7 worm cellular contexts compared by ENCODE assay signal in the genomic region with DNA sequence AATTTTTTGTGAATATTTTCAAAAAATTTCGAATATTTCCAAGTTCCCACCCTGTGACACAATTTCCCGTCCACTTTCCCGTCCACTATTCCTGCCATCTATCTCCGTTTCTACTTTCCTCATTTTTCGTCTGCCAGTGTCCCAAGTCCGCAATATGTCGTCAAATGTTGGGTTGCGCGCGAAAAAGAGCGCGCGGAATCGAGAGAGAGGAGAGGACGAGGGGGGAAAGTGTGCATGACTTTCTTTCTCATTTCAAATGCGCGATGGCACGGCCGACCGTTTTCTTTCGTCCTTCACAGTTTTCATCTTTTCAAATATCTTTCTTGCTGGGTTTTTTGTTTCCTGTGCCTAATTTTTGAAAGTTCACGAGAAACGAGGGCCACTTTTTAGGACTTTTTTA.
A peak's percentile ranks its signal among the peaks of the same experiment; 100 is the strongest.
TF ChIP-seq lines count a peak whose summit lies in the region.

No protein-coding gene starts in this region.

TF ChIP-seq in whole organism, L1 larva, 84 proteins besides CTCF, POLR2A, EP300 and RAD21 (continues in another document):
- TF ChIP-seq aly-2 (tag; optimal IDR thresholded peaks at IDR 0.05; lab: Kevin White, UChicago) (no peak), irx-1 (tag; optimal IDR thresholded peaks at IDR 0.05; lab: Kevin White, UChicago) (peak; percentile 45), nhr-19 (GFP tag; conservative IDR thresholded peaks at IDR 0.05; lab: Robert Waterston, UW) (peak; percentile 67), pax-3 (tag; optimal IDR thresholded peaks at IDR 0.05; lab: Kevin White, UChicago) (no peak), ama-1 (optimal IDR thresholded peaks at IDR 0.05; lab: Kevin White, UChicago) (no peak), nhr-71 (tag; optimal IDR thresholded peaks at IDR 0.05; lab: Kevin White, UChicago) (peak; percentile 78), tlp-1 (tag; optimal IDR thresholded peaks at IDR 0.05; lab: Kevin White, UChicago) (no peak), unc-30 (tag; optimal IDR thresholded peaks at IDR 0.05; lab: Kevin White, UChicago) (no peak), nhr-90 (tag; optimal IDR thresholded peaks at IDR 0.05; lab: Kevin White, UChicago; ENCODE audit: poor library complexity) (peak; percentile 68), ceh-90 (tag; optimal IDR thresholded peaks at IDR 0.05; lab: Kevin White, UChicago) (no peak), hlh-17 (GFP tag; optimal IDR thresholded peaks at IDR 0.05; lab: Kevin White, UChicago; ENCODE audit: borderline replicate concordance) (no peak), fkh-8 (tag; optimal IDR thresholded peaks at IDR 0.05; lab: Kevin White, UChicago) (no peak)

TF ChIP-seq in whole organism, L2 larva, 48 proteins besides CTCF, POLR2A, EP300 and RAD21 (continues in another document):
- TF ChIP-seq peb-1 (tag; optimal IDR thresholded peaks at IDR 0.05; lab: Kevin White, UChicago) (no peak), ztf-11 (tag; optimal IDR thresholded peaks at IDR 0.05; lab: Kevin White, UChicago) (no peak), C34F6.9 (tag; optimal IDR thresholded peaks at IDR 0.05; lab: Kevin White, UChicago) (peak; percentile 70), Y55F3AM.14 (GFP tag; optimal IDR thresholded peaks at IDR 0.05; lab: Kevin White, UChicago) (no peak), nhr-23 (tag; optimal IDR thresholded peaks at IDR 0.05; lab: Kevin White, UChicago) (no peak), elt-3 (tag; optimal IDR thresholded peaks at IDR 0.05; lab: Kevin White, UChicago) (no peak), nhr-129 (tag; optimal IDR thresholded peaks at IDR 0.05; lab: Kevin White, UChicago) (peak; percentile 66), blmp-1 (tag; optimal IDR thresholded peaks at IDR 0.05; lab: Kevin White, UChicago; ENCODE audit: insufficient read depth) (peak; percentile 67), sma-3 (GFP tag; optimal IDR thresholded peaks at IDR 0.05; lab: Kevin White, UChicago) (peak; percentile 35), sma-9 (GFP tag; optimal IDR thresholded peaks at IDR 0.05; lab: Kevin White, UChicago) (peak; percentile 75), sma-9 (tag; optimal IDR thresholded peaks at IDR 0.05; lab: Kevin White, UChicago) (no peak), nhr-10 (tag; optimal IDR thresholded peaks at IDR 0.05; lab: Kevin White, UChicago) (no peak), ZK546.5 (tag; optimal IDR thresholded peaks at IDR 0.05; lab: Kevin White, UChicago) (no peak)

TF ChIP-seq in whole organism, L3 larva, 47 proteins besides CTCF, POLR2A, EP300 and RAD21 (continues in another document):
- TF ChIP-seq egl-5 (tag; optimal IDR thresholded peaks at IDR 0.05; lab: Kevin White, UChicago) = no peak
- no peak for TF ChIP-seq fkh-10 (GFP tag; optimal IDR thresholded peaks at IDR 0.05; lab: Kevin White, UChicago)
- peak; percentile 74 for TF ChIP-seq snpc-4 (tag; optimal IDR thresholded peaks at IDR 0.05; lab: Kevin White, UChicago)
- TF ChIP-seq sea-2 (GFP tag; optimal IDR thresholded peaks at IDR 0.05; lab: Kevin White, UChicago) = peak; percentile 62
- peak; percentile 78 for TF ChIP-seq pha-4 (tag; optimal IDR thresholded peaks at IDR 0.05; lab: Kevin White, UChicago)
- peak; percentile 68 for TF ChIP-seq nhr-25 (tag; optimal IDR thresholded peaks at IDR 0.05; lab: Kevin White, UChicago)
- peak; percentile 24 for TF ChIP-seq elt-2 (tag; optimal IDR thresholded peaks at IDR 0.05; lab: Kevin White, UChicago)
- peak; percentile 27 for TF ChIP-seq skn-1 (tag; optimal IDR thresholded peaks at IDR 0.05; lab: Kevin White, UChicago)
- no peak for TF ChIP-seq fkh-2 (tag; optimal IDR thresholded peaks at IDR 0.05; lab: Kevin White, UChicago)
- no peak for TF ChIP-seq mml-1 (tag; optimal IDR thresholded peaks at IDR 0.05; lab: Kevin White, UChicago)
- peak; percentile 46 for TF ChIP-seq hmg-11 (tag; optimal IDR thresholded peaks at IDR 0.05; lab: Kevin White, UChicago)
- TF ChIP-seq nfya-1 (tag; optimal IDR thresholded peaks at IDR 0.05; lab: Kevin White, UChicago; ENCODE audit: insufficient read depth) = no peak
- no peak for TF ChIP-seq zag-1 (tag; optimal IDR thresholded peaks at IDR 0.05; lab: Kevin White, UChicago)

TF ChIP-seq in whole organism, L4 larva, 104 proteins besides CTCF, POLR2A, EP300 and RAD21 (continues in another document):
- TF ChIP-seq unc-130 (GFP tag; optimal IDR thresholded peaks at IDR 0.05; lab: Kevin White, UChicago) (no peak), vab-7 (GFP tag; IDR thresholded peaks at IDR 0.05; lab: Robert Waterston, UW) (no peak), daf-16 (GFP tag; optimal IDR thresholded peaks at IDR 0.05; lab: Kevin White, UChicago) (no peak), daf-16 (tag; optimal IDR thresholded peaks at IDR 0.05; lab: Kevin White, UChicago) (peak; percentile 56), zip-2 (tag; optimal IDR thresholded peaks at IDR 0.05; lab: Kevin White, UChicago) (no peak), skn-1 (tag; optimal IDR thresholded peaks at IDR 0.05; lab: Kevin White, UChicago) (no peak), ama-1 (optimal IDR thresholded peaks at IDR 0.05; lab: Kevin White, UChicago) (no peak), aha-1 (tag; lab: Kevin White, UChicago) (peak; percentile 89), F49E8.2 (tag; optimal IDR thresholded peaks at IDR 0.05; lab: Kevin White, UChicago; ENCODE audit: borderline replicate concordance) (no peak), lin-15B (tag; optimal IDR thresholded peaks at IDR 0.05; lab: Kevin White, UChicago) (peak; percentile 63), nhr-25 (tag; optimal IDR thresholded peaks at IDR 0.05; lab: Kevin White, UChicago; ENCODE audit: borderline replicate concordance, insufficient read depth) (no peak), attf-4 (tag; optimal IDR thresholded peaks at IDR 0.05; lab: Kevin White, UChicago) (no peak), hmg-1.1 (GFP tag; IDR thresholded peaks at IDR 0.05; lab: Robert Waterston, UW) (peak; percentile 66)

TF ChIP-seq in whole organism, late embryonic, 69 proteins besides CTCF, POLR2A, EP300 and RAD21 (continues in another document):
- no peak for TF ChIP-seq ceh-34 (tag; optimal IDR thresholded peaks at IDR 0.05; lab: Kevin White, UChicago)
- TF ChIP-seq rnt-1 (tag; optimal IDR thresholded peaks at IDR 0.05; lab: Kevin White, UChicago) = no peak
- TF ChIP-seq mec-3 (tag; optimal IDR thresholded peaks at IDR 0.05; lab: Kevin White, UChicago; ENCODE audit: borderline replicate concordance) = no peak
- no peak for TF ChIP-seq elt-4 (tag; optimal IDR thresholded peaks at IDR 0.05; lab: Kevin White, UChicago)
- TF ChIP-seq hlh-15 (tag; optimal IDR thresholded peaks at IDR 0.05; lab: Kevin White, UChicago) = no peak
- no peak for TF ChIP-seq unc-86 (tag; optimal IDR thresholded peaks at IDR 0.05; lab: Kevin White, UChicago)
- no peak for TF ChIP-seq ceh-30 (tag; optimal IDR thresholded peaks at IDR 0.05; lab: Kevin White, UChicago)
- TF ChIP-seq ceh-6 (GFP tag; optimal IDR thresholded peaks at IDR 0.05; lab: Kevin White, UChicago) = no peak
- peak; percentile 2 for TF ChIP-seq tbx-2 (tag; optimal IDR thresholded peaks at IDR 0.05; lab: Kevin White, UChicago)
- TF ChIP-seq sdc-2 (tag; optimal IDR thresholded peaks at IDR 0.05; lab: Kevin White, UChicago) = peak; percentile 62
- no peak for TF ChIP-seq npax-4 (tag; optimal IDR thresholded peaks at IDR 0.05; lab: Kevin White, UChicago)
- TF ChIP-seq hlh-30 (tag; optimal IDR thresholded peaks at IDR 0.05; lab: Kevin White, UChicago; ENCODE audit: insufficient read depth) = peak; percentile 67
- no peak for TF ChIP-seq elt-2 (tag; optimal IDR thresholded peaks at IDR 0.05; lab: Kevin White, UChicago)
- no peak for TF ChIP-seq unc-42 (tag; optimal IDR thresholded peaks at IDR 0.05; lab: Kevin White, UChicago)

TF ChIP-seq in whole organism, mixed stage, embryonic, 35 proteins besides CTCF, POLR2A, EP300 and RAD21:
- TF ChIP-seq elt-3 (tag; optimal IDR thresholded peaks at IDR 0.05; lab: Kevin White, UChicago) (no peak), M03D4.4 (tag; optimal IDR thresholded peaks at IDR 0.05; lab: Kevin White, UChicago) (no peak), mab-5 (tag; optimal IDR thresholded peaks at IDR 0.05; lab: Kevin White, UChicago) (no peak), ceh-43 (GFP tag; optimal IDR thresholded peaks at IDR 0.05; lab: Kevin White, UChicago) (no peak), lin-32 (GFP tag; optimal IDR thresholded peaks at IDR 0.05; lab: Kevin White, UChicago) (no peak), lin-13 (tag; optimal IDR thresholded peaks at IDR 0.05; lab: Kevin White, UChicago) (peak; percentile 55), flh-1 (GFP tag; optimal IDR thresholded peaks at IDR 0.05; lab: Kevin White, UChicago) (no peak), drap-1 (GFP tag; optimal IDR thresholded peaks at IDR 0.05; lab: Kevin White, UChicago) (no peak), nhr-28 (tag; optimal IDR thresholded peaks at IDR 0.05; lab: Kevin White, UChicago) (no peak), mep-1 (tag; optimal IDR thresholded peaks at IDR 0.05; lab: Kevin White, UChicago) (peak; percentile 43), hlh-1 (tag; optimal IDR thresholded peaks at IDR 0.05; lab: Kevin White, UChicago) (peak; percentile 2)

TF ChIP-seq in whole organism, young adult, 124 proteins besides CTCF, POLR2A, EP300 and RAD21 (continues in another document):
- TF ChIP-seq ceh-40 (GFP tag; IDR thresholded peaks at IDR 0.05; lab: Robert Waterston, UW) = no peak
- peak; percentile 45; the same call in 1 of the 2 replicates for TF ChIP-seq K11D2.4 (GFP tag; IDR thresholded peaks at IDR 0.05; lab: Robert Waterston, UW)
- TF ChIP-seq attf-5 (GFP tag; optimal IDR thresholded peaks at IDR 0.05; lab: Kevin White, UChicago) = peak; percentile 46
- peak; percentile 35 for TF ChIP-seq lin-54 (GFP tag; optimal IDR thresholded peaks at IDR 0.05; lab: Kevin White, UChicago)
- TF ChIP-seq mcd-1 (GFP tag; IDR thresholded peaks at IDR 0.05; lab: Robert Waterston, UW) = peak; percentile 48
- TF ChIP-seq madf-8 (GFP tag; conservative IDR thresholded peaks at IDR 0.05; lab: Robert Waterston, UW) = peak; percentile 44
- TF ChIP-seq gei-17 (GFP tag; optimal IDR thresholded peaks at IDR 0.05; lab: Kevin White, UChicago) = peak; percentile 23
- TF ChIP-seq nhr-80 (tag; optimal IDR thresholded peaks at IDR 0.05; lab: Kevin White, UChicago) = peak; percentile 4
- TF ChIP-seq pbrm-1 (GFP tag; IDR thresholded peaks at IDR 0.05; lab: Robert Waterston, UW) = no peak
- TF ChIP-seq efl-1 (GFP tag; optimal IDR thresholded peaks at IDR 0.05; lab: Kevin White, UChicago) = peak; percentile 76
- no peak for TF ChIP-seq unc-62 (GFP tag; optimal IDR thresholded peaks at IDR 0.05; lab: Kevin White, UChicago)
- no peak for TF ChIP-seq nfya-1 (tag; optimal IDR thresholded peaks at IDR 0.05; lab: Kevin White, UChicago; ENCODE audit: borderline replicate concordance, insufficient read depth)
- peak; percentile 27; the same call in 1 of the 2 replicates for TF ChIP-seq zfh-2 (GFP tag; conservative IDR thresholded peaks at IDR 0.05; lab: Robert Waterston, UW)
- TF ChIP-seq ceh-27 (GFP tag; optimal IDR thresholded peaks at IDR 0.05; lab: Kevin White, UChicago) = peak; percentile 33
- no peak for TF ChIP-seq snpc-4 (GFP tag; optimal IDR thresholded peaks at IDR 0.05; lab: Kevin White, UChicago)
- peak in 1 of 4 experiments; percentile 12 for TF ChIP-seq snpc-4 (tag; optimal IDR thresholded peaks at IDR 0.05; lab: Kevin White, UChicago)
- peak; percentile 46; the same call in 1 of the 2 replicates for TF ChIP-seq dox-1 (GFP tag; IDR thresholded peaks at IDR 0.05; lab: Robert Waterston, UW)
- no peak for TF ChIP-seq F57C9.4 (tag; optimal IDR thresholded peaks at IDR 0.05; lab: Kevin White, UChicago)
- TF ChIP-seq aptf-3 (GFP tag; IDR thresholded peaks at IDR 0.05; lab: Robert Waterston, UW) = no peak
